Fruit fly (Drosophila melanogaster) whole organism, embryonic: ENCODE measurements around the gene Nsun5.
A peak's percentile ranks its signal among the peaks of the same experiment; 100 is the strongest.

Source experiments
- Ada2b ChIP-seq: fragments of 200-800 bp; sonication (Bioruptor generic); IDR thresholded peaks from 2 replicates; pipeline ENCODE4 v1.3.6; 2022; ENCODE audit warnings: missing biosample characterization, missing genetic modification characterization
- Atf3 ChIP-seq: fragments of 200-800 bp; sonication (Bioruptor generic); optimal IDR thresholded peaks from 3 replicates; lab custom pipeline; 2016; ENCODE audit warnings: missing biosample characterization, missing genetic modification characterization
- BtbVII ChIP-seq: fragments of 200-800 bp; sonication (Bioruptor generic); optimal IDR thresholded peaks from 3 replicates; lab custom pipeline; 2017; ENCODE audit warnings: missing biosample characterization, mild to moderate bottlenecking, missing genetic modification characterization
- CG11093 ChIP-seq: fragments of 200-800 bp; sonication (Bioruptor generic); IDR thresholded peaks from 3 replicates; pipeline ENCODE4 v1.3.6; 2022; ENCODE audit warnings: missing biosample characterization, missing genetic modification characterization
- CG12299 ChIP-seq: fragments of 200-800 bp; sonication (Bioruptor generic); optimal IDR thresholded peaks from 2 replicates; lab custom pipeline; 2018; ENCODE audit warnings: missing biosample characterization, mild to moderate bottlenecking, missing genetic modification characterization
- CG15011 ChIP-seq: fragments of 200-800 bp; sonication (Bioruptor generic); optimal IDR thresholded peaks from 3 replicates; lab custom pipeline; 2018; ENCODE audit warnings: missing biosample characterization, mild to moderate bottlenecking, missing genetic modification characterization
- CG16779 ChIP-seq: fragments of 200-800 bp; sonication (Bioruptor generic); IDR thresholded peaks from 2 replicates; pipeline ENCODE4 v1.3.6; 2022; ENCODE audit warnings: missing biosample characterization, missing genetic modification characterization
- CG17912 ChIP-seq: fragments of 200-800 bp; sonication (Bioruptor generic); optimal IDR thresholded peaks from 2 replicates; lab custom pipeline; 2018; ENCODE audit warnings: missing biosample characterization, mild to moderate bottlenecking, missing genetic modification characterization
- CG18262 ChIP-seq: fragments of 200-800 bp; optimal IDR thresholded peaks from 3 replicates; lab custom pipeline; 2019; ENCODE audit warnings: missing biosample characterization, mild to moderate bottlenecking, missing genetic modification characterization, moderate library complexity
- CG2116 ChIP-seq: fragments of 200-800 bp; sonication (Bioruptor generic); optimal IDR thresholded peaks from 3 replicates; lab custom pipeline; 2018; ENCODE audit warnings: missing biosample characterization, mild to moderate bottlenecking, missing genetic modification characterization
- CG3065 ChIP-seq: fragments of 200-800 bp; sonication (Bioruptor generic); optimal IDR thresholded peaks from 2 replicates; lab custom pipeline; 2016; ENCODE audit warnings: missing biosample characterization, missing genetic modification characterization
- CG31388 ChIP-seq: fragments of 200-800 bp; sonication (Bioruptor generic); optimal IDR thresholded peaks from 2 replicates; lab custom pipeline; 2016; ENCODE audit warnings: missing biosample characterization, missing genetic modification characterization
- CG32532 ChIP-seq: fragments of 200-800 bp; sonication (Bioruptor generic); IDR thresholded peaks from 2 replicates; pipeline ENCODE4 v1.3.6; 2022; ENCODE audit warnings: missing biosample characterization, missing genetic modification characterization
- CG33557 ChIP-seq: fragments of 200-800 bp; sonication (Bioruptor generic); optimal IDR thresholded peaks from 2 replicates; lab custom pipeline; 2019; ENCODE audit warnings: missing biosample characterization, mild to moderate bottlenecking, missing genetic modification characterization, moderate library complexity
- CG34376 ChIP-seq: fragments of 200-800 bp; sonication (Bioruptor generic); optimal IDR thresholded peaks from 2 replicates; lab custom pipeline; 2018; ENCODE audit warnings: missing biosample characterization, mild to moderate bottlenecking, missing genetic modification characterization
- CG4424 ChIP-seq: fragments of 200-800 bp; sonication (Bioruptor generic); optimal IDR thresholded peaks from 3 replicates; lab custom pipeline; 2016; ENCODE audit warnings: missing biosample characterization, missing genetic modification characterization
- CG6175 ChIP-seq: fragments of 200-800 bp; sonication (Bioruptor generic); IDR thresholded peaks from 3 replicates; pipeline ENCODE4 v1.3.6; 2022; ENCODE audit warnings: missing biosample characterization, missing genetic modification characterization
- CG6654 ChIP-seq: fragments of 200-800 bp; sonication (Bioruptor generic); optimal IDR thresholded peaks from 2 replicates; lab custom pipeline; 2017; ENCODE audit warnings: missing biosample characterization, mild to moderate bottlenecking, missing genetic modification characterization
- CG6689 ChIP-seq: fragments of 200-800 bp; sonication (Bioruptor generic); IDR thresholded peaks from 2 replicates; pipeline ENCODE4 v1.3.6; 2022; ENCODE audit warnings: missing biosample characterization, missing genetic modification characterization
- CG6854 ChIP-seq: fragments of 200-800 bp; sonication (Bioruptor generic); optimal IDR thresholded peaks from 3 replicates; lab custom pipeline; 2017; ENCODE audit warnings: missing biosample characterization, mild to moderate bottlenecking, missing genetic modification characterization
- CG9932 ChIP-seq: fragments of 200-800 bp; sonication (Bioruptor generic); IDR thresholded peaks from 2 replicates; pipeline ENCODE4 v1.3.6; 2022; ENCODE audit warnings: missing biosample characterization, missing genetic modification characterization
- Dek ChIP-seq: fragments of 200-800 bp; sonication (Bioruptor generic); optimal IDR thresholded peaks from 3 replicates; lab custom pipeline; 2019; ENCODE audit warnings: missing biosample characterization, mild to moderate bottlenecking, missing genetic modification characterization, moderate library complexity
- E2f1 ChIP-seq: fragments of 200-800 bp; sonication (Bioruptor generic); IDR thresholded peaks from 2 replicates; pipeline ENCODE4 v1.3.6; 2022; ENCODE audit warnings: missing biosample characterization, missing genetic modification characterization
- Eip74EF ChIP-seq, 2 experiments: fragments of 200-800 bp in 1 of 2; fragments of >200 bp in 1 of 2; sonication (Bioruptor generic) in 1 of 2; optimal IDR thresholded peaks; 2 replicates each; lab custom pipeline; 2017 to 2019; ENCODE audit warnings: missing biosample characterization in 2 of 2, missing genetic modification characterization in 2 of 2, mild to moderate bottlenecking in 1 of 2, moderate library complexity in 1 of 2
- Gug ChIP-seq: fragments of 200-800 bp; sonication (Bioruptor generic); IDR thresholded peaks from 4 replicates; pipeline ENCODE4 v1.3.6; 2022; ENCODE audit warnings: missing biosample characterization, missing genetic modification characterization
- HLH4C ChIP-seq: fragments of 200-800 bp; sonication (Bioruptor generic); IDR thresholded peaks from 3 replicates; pipeline ENCODE4 v1.3.6; 2022; ENCODE audit warnings: missing biosample characterization, missing genetic modification characterization; ENCODE audit not compliant: partially characterized antibody
- HLHmδ ChIP-seq: fragments of 200-800 bp; sonication (Bioruptor generic); optimal IDR thresholded peaks from 2 replicates; lab custom pipeline; 2018; ENCODE audit warnings: missing biosample characterization, mild to moderate bottlenecking, missing genetic modification characterization, moderate library complexity
- Ravus ChIP-seq: fragments of 200-800 bp; sonication (Bioruptor generic); IDR thresholded peaks from 2 replicates; pipeline ENCODE4 v1.3.6; 2022; ENCODE audit warnings: missing biosample characterization, missing genetic modification characterization
- TFAM ChIP-seq: fragments of 200-800 bp; sonication (Bioruptor generic); optimal IDR thresholded peaks from 2 replicates; lab custom pipeline; 2017; ENCODE audit warnings: missing biosample characterization, missing genetic modification characterization, inconsistent platforms
- ase ChIP-seq: fragments of 200-800 bp; sonication (Bioruptor generic); IDR thresholded peaks from 3 replicates; pipeline ENCODE4 v1.3.6; 2022; ENCODE audit warnings: missing biosample characterization, missing genetic modification characterization
- cad ChIP-seq: fragments of >200 bp; optimal IDR thresholded peaks from 2 replicates; lab custom pipeline; 2017; ENCODE audit warnings: missing biosample characterization, missing genetic modification characterization
- cg ChIP-seq: fragments of 200-800 bp; sonication (Bioruptor generic); optimal IDR thresholded peaks from 3 replicates; lab custom pipeline; 2019; ENCODE audit warnings: missing biosample characterization, mild to moderate bottlenecking, missing genetic modification characterization, moderate library complexity
- chif ChIP-seq, 2 experiments: fragments of 200-800 bp; sonication (Bioruptor generic); optimal IDR thresholded peaks; 3 replicates each; lab custom pipeline; 2016; ENCODE audit warnings: missing biosample characterization in 2 of 2, missing genetic modification characterization in 2 of 2
- corto ChIP-seq: fragments of 200-800 bp; sonication (Bioruptor generic); optimal IDR thresholded peaks from 2 replicates; lab custom pipeline; 2016; ENCODE audit warnings: missing biosample characterization, mild to moderate bottlenecking, missing genetic modification characterization, moderate library complexity
- crc ChIP-seq: fragments of 200-800 bp; sonication (Bioruptor generic); optimal IDR thresholded peaks from 2 replicates; lab custom pipeline; 2016; ENCODE audit warnings: missing biosample characterization, missing genetic modification characterization
- crol ChIP-seq: fragments of 200-800 bp; sonication (Bioruptor generic); IDR thresholded peaks from 2 replicates; pipeline ENCODE4 v1.3.6; 2022; ENCODE audit warnings: missing biosample characterization, missing genetic modification characterization
- da ChIP-seq: fragments of 200-800 bp; sonication (Bioruptor generic); optimal IDR thresholded peaks from 2 replicates; lab custom pipeline; 2016; ENCODE audit warnings: missing biosample characterization, missing genetic modification characterization
- dimm ChIP-seq: fragments of 200-800 bp; sonication (Bioruptor generic); IDR thresholded peaks from 2 replicates; pipeline ENCODE4 v1.3.6; 2022; ENCODE audit warnings: missing biosample characterization, missing genetic modification characterization
- fu2 ChIP-seq: fragments of 200-800 bp; sonication (Bioruptor generic); optimal IDR thresholded peaks from 2 replicates; lab custom pipeline; 2016; ENCODE audit warnings: missing biosample characterization, missing genetic modification characterization
- gcm ChIP-seq: fragments of 200-800 bp; sonication (Bioruptor generic); optimal IDR thresholded peaks from 2 replicates; lab custom pipeline; 2019; ENCODE audit warnings: missing biosample characterization, mild to moderate bottlenecking, missing genetic modification characterization, moderate library complexity
- gem ChIP-seq: fragments of 200-800 bp; sonication (Bioruptor generic); optimal IDR thresholded peaks from 2 replicates; lab custom pipeline; 2019; ENCODE audit warnings: missing biosample characterization, mild to moderate bottlenecking, missing genetic modification characterization, moderate library complexity
- knrl ChIP-seq: fragments of 200-800 bp; sonication (Bioruptor generic); IDR thresholded peaks from 3 replicates; pipeline ENCODE4 v1.3.6; 2022; ENCODE audit warnings: missing biosample characterization, missing genetic modification characterization; ENCODE audit not compliant: partially characterized antibody
- nerfin-1 ChIP-seq: fragments of 200-800 bp; sonication (Bioruptor generic); optimal IDR thresholded peaks from 3 replicates; lab custom pipeline; 2019; ENCODE audit warnings: missing biosample characterization, mild to moderate bottlenecking, missing genetic modification characterization, moderate library complexity
- prd ChIP-seq, 3 experiments: fragments of >200 bp in 2 of 3; fragments of 200-800 bp in 1 of 3; sonication (Bioruptor generic) in 1 of 3; optimal IDR thresholded peaks in 2 of 3; IDR thresholded peaks in 1 of 3; 2 replicates in 2 of 3; 3 replicates in 1 of 3; pipeline versions ENCODE4 v1.3.6 to Lab custom; 2017 to 2022; ENCODE audit warnings: missing biosample characterization in 1 of 3, missing genetic modification characterization in 1 of 3
- sob ChIP-seq: fragments of 200-800 bp; sonication (Bioruptor generic); IDR thresholded peaks from 2 replicates; pipeline ENCODE4 v1.3.6; 2022; ENCODE audit warnings: missing biosample characterization, missing genetic modification characterization
- tap ChIP-seq: fragments of 200-800 bp; optimal IDR thresholded peaks from 3 replicates; lab custom pipeline; 2019; ENCODE audit warnings: missing biosample characterization, mild to moderate bottlenecking, missing genetic modification characterization, moderate library complexity
- tup ChIP-seq: fragments of 200-800 bp; sonication (Bioruptor generic); optimal IDR thresholded peaks from 2 replicates; lab custom pipeline; 2016; ENCODE audit warnings: missing biosample characterization, mild to moderate bottlenecking, missing genetic modification characterization, moderate library complexity
- tx ChIP-seq: fragments of 200-800 bp; sonication (Bioruptor generic); optimal IDR thresholded peaks from 2 replicates; lab custom pipeline; 2016; ENCODE audit warnings: missing biosample characterization, missing genetic modification characterization
- vvl ChIP-seq: fragments of 200-800 bp; sonication (Bioruptor generic); IDR thresholded peaks from 2 replicates; pipeline ENCODE4 v1.3.6; 2022; ENCODE audit warnings: missing biosample characterization, missing genetic modification characterization

The Nsun5 gene

DNA sequence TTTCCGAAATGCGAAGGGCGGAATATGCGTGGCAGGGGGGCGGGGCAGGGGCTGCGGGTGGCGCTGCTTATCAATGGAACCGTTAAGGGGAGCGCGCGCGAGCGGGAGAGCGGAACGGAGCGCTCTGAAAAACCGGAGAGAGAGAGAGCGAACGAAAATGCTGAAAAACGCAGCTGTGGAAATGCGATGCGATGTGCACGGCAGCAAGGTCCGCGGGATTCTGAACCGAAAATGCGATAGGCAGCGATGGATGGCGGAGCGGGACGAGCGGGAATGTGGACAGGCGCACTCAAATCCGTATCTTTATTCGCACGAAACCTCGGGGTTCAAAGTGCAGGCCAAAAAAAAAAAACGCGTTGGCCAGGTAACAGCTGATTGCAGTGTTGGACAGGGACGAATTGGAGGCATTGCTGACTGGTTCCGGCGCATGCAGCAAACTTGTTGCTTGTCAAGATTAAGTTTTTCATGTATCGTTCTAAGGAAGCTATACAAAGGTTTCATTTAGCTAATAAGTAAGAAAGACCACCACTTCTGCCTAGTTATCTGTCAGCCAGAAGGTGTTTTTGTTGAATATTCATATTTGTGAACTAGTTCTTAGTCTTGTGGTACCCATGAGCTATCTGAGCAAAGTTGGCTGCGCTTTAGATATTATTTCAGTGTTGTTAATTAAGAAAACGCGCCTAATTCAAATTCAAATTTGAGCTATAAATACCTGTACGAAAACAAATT is 14.4 kb downstream of the Nsun5 start, which contains the start of gene Ppcs (continued):
- TF ChIP-seq CG6689 (GFP tag; lab: Robert Waterston, UW) (peak; percentile 36), E2f1 (no peak), CG2116 (GFP tag; lab: Kevin White, UChicago) (peak; percentile 69), dimm (GFP tag; lab: Robert Waterston, UW) (no peak), gcm (GFP tag; lab: Kevin White, UChicago) (no peak), tap (tag; lab: Kevin White, UChicago) (no peak), Ada2b (no peak), Ravus (no peak), Gug (GFP tag; lab: Robert Waterston, UW) (no peak), CG34376 (peak; percentile 85), HLH4C (no peak), gem (tag; lab: Kevin White, UChicago) (peak; percentile 47), cad (no peak), CG4424 (GFP tag; lab: Kevin White, UChicago) (peak; percentile 56), vvl (GFP tag; lab: Robert Waterston, UW) (peak; percentile 22), CG6175 (GFP tag; lab: Robert Waterston, UW) (no peak), cg (GFP tag; lab: Kevin White, UChicago) (no peak), tup (GFP tag; lab: Kevin White, UChicago) (no peak), BtbVII (GFP tag; lab: Kevin White, UChicago) (peak; percentile 56), Dek (tag; lab: Kevin White, UChicago) (no peak), CG31388 (GFP tag; lab: Kevin White, UChicago) (no peak), ase (GFP tag; lab: Robert Waterston, UW) (no peak), fu2 (peak; percentile 73), CG11093 (GFP tag; lab: Robert Waterston, UW) (no peak), CG33557 (peak; percentile 59), da (peak; percentile 54), crol (GFP tag; lab: Robert Waterston, UW) (peak; percentile 100), CG3065 (GFP tag; lab: Kevin White, UChicago) (no peak), tx (GFP tag; lab: Kevin White, UChicago) (peak; percentile 69), prd (optimal IDR thresholded peaks at IDR 0.05; lab: Kevin White, UChicago) (no peak), prd (GFP tag; IDR thresholded peaks at IDR 0.05; lab: Robert Waterston, UW) (0 out of 3 replicates have a peak, but pooled peaks have one; percentile 33), TFAM (GFP tag; lab: Kevin White, UChicago) (no peak), Eip74EF (GFP tag; optimal IDR thresholded peaks at IDR 0.05; lab: Kevin White, UChicago) (no peak), chif (GFP tag; optimal IDR thresholded peaks at IDR 0.05; lab: Kevin White, UChicago) (peak in 1 of 2 experiments; percentile 42), CG12299 (peak; percentile 20), crc (GFP tag; lab: Kevin White, UChicago) (peak; percentile 20), HLHmδ (peak; percentile 50), CG9932 (peak; percentile 48), corto (no peak), knrl (peak; percentile 38; the same call in 1 of the 3 replicates), CG6654 (no peak), CG17912 (GFP tag; lab: Kevin White, UChicago) (peak; percentile 20), CG15011 (peak; percentile 64), CG18262 (tag; lab: Kevin White, UChicago) (peak; percentile 48), CG16779 (GFP tag; lab: Robert Waterston, UW) (peak; percentile 75; the same call in 1 of the 2 replicates), CG6854 (GFP tag; lab: Kevin White, UChicago) (peak; percentile 67), Atf3 (peak; percentile 46), CG32532 (GFP tag; lab: Robert Waterston, UW) (peak; percentile 56; the same call in 1 of the 2 replicates), sob (GFP tag; lab: Robert Waterston, UW) (peak; percentile 80), nerfin-1 (tag; lab: Kevin White, UChicago) (peak; percentile 62)
